Fruit fly (Drosophila melanogaster) whole organism, embryonic: Measurements from ENCODE around the gene CG31921.

Experiments used
- Atf3 ChIP-seq: fragments of 200-800 bp; sonication (Bioruptor generic); optimal IDR thresholded peaks from 3 replicates; lab custom pipeline; 2016; ENCODE audit warnings: missing biosample characterization, missing genetic modification characterization
- Awh ChIP-seq: fragments of 200-800 bp; sonication (Bioruptor generic); IDR thresholded peaks from 2 replicates; pipeline ENCODE4, ENCODE4 v1.3.6; 2022; ENCODE audit warnings: missing biosample characterization, missing genetic modification characterization
- B-H2 ChIP-seq: fragments of 200-800 bp; sonication (Bioruptor generic); optimal IDR thresholded peaks from 2 replicates; lab custom pipeline; 2018; ENCODE audit warnings: missing biosample characterization, mild to moderate bottlenecking, missing genetic modification characterization
- CG10462 ChIP-seq: fragments of 200-800 bp; sonication (Bioruptor generic); optimal IDR thresholded peaks from 2 replicates; lab custom pipeline; 2016; ENCODE audit warnings: missing biosample characterization, missing genetic modification characterization
- CG11560 ChIP-seq: fragments of 200-800 bp; sonication (Bioruptor generic); IDR thresholded peaks from 3 replicates; pipeline ENCODE4 v1.3.6; 2022; ENCODE audit warnings: missing biosample characterization, missing genetic modification characterization
- CG12744 ChIP-seq: fragments of 200-800 bp; sonication (Bioruptor generic); optimal IDR thresholded peaks from 2 replicates; lab custom pipeline; 2016; ENCODE audit warnings: missing biosample characterization, missing genetic modification characterization
- CG13424 ChIP-seq: fragments of 200-800 bp; sonication (Bioruptor generic); optimal IDR thresholded peaks from 2 replicates; lab custom pipeline; 2019; ENCODE audit warnings: missing biosample characterization, mild to moderate bottlenecking, missing genetic modification characterization, moderate library complexity
- CG18599 ChIP-seq: fragments of 200-800 bp; sonication (Bioruptor generic); optimal IDR thresholded peaks from 3 replicates; lab custom pipeline; 2017; ENCODE audit warnings: missing biosample characterization, missing genetic modification characterization, mild to moderate bottlenecking, moderate library complexity, missing genetic modification reagents
- CG30403 ChIP-seq: fragments of 200-800 bp; sonication (Bioruptor generic); optimal IDR thresholded peaks from 3 replicates; lab custom pipeline; 2016; ENCODE audit warnings: missing biosample characterization, missing genetic modification characterization
- CG31388 ChIP-seq: fragments of 200-800 bp; sonication (Bioruptor generic); optimal IDR thresholded peaks from 2 replicates; lab custom pipeline; 2016; ENCODE audit warnings: missing biosample characterization, missing genetic modification characterization
- CG32767 ChIP-seq: fragments of 200-800 bp; sonication (Bioruptor generic); IDR thresholded peaks from 2 replicates; pipeline ENCODE4 v1.3.6; 2022; ENCODE audit warnings: missing biosample characterization, missing genetic modification characterization
- CG34376 ChIP-seq: fragments of 200-800 bp; sonication (Bioruptor generic); optimal IDR thresholded peaks from 2 replicates; lab custom pipeline; 2018; ENCODE audit warnings: missing biosample characterization, mild to moderate bottlenecking, missing genetic modification characterization
- CG3838 ChIP-seq: fragments of 200-800 bp; sonication (Bioruptor generic); optimal IDR thresholded peaks from 3 replicates; lab custom pipeline; 2016; ENCODE audit warnings: missing biosample characterization, missing genetic modification characterization
- CG3847 ChIP-seq: fragments of 200-800 bp; sonication (Bioruptor generic); IDR thresholded peaks from 2 replicates; pipeline ENCODE4 v1.3.6; 2022; ENCODE audit warnings: missing biosample characterization, missing genetic modification characterization
- CG43689 ChIP-seq: fragments of 200-800 bp; sonication (Bioruptor generic); IDR thresholded peaks from 2 replicates; pipeline ENCODE4 v1.3.6; 2022; ENCODE audit warnings: missing biosample characterization, missing genetic modification characterization
- CG4707 ChIP-seq: fragments of 200-800 bp; sonication (Bioruptor generic); optimal IDR thresholded peaks from 2 replicates; lab custom pipeline; 2018; ENCODE audit warnings: missing biosample characterization, mild to moderate bottlenecking, missing genetic modification characterization, moderate library complexity
- CG5245 ChIP-seq: fragments of 200-800 bp; sonication (Bioruptor generic); optimal IDR thresholded peaks from 3 replicates; lab custom pipeline; 2016; ENCODE audit warnings: missing biosample characterization, missing genetic modification characterization
- CG6689 ChIP-seq: fragments of 200-800 bp; sonication (Bioruptor generic); IDR thresholded peaks from 2 replicates; pipeline ENCODE4 v1.3.6; 2022; ENCODE audit warnings: missing biosample characterization, missing genetic modification characterization
- CG6854 ChIP-seq: fragments of 200-800 bp; sonication (Bioruptor generic); optimal IDR thresholded peaks from 3 replicates; lab custom pipeline; 2017; ENCODE audit warnings: missing biosample characterization, mild to moderate bottlenecking, missing genetic modification characterization
- CG7372 ChIP-seq: fragments of 200-800 bp; sonication (Bioruptor generic); IDR thresholded peaks from 2 replicates; pipeline ENCODE4 v1.3.6; 2022; ENCODE audit warnings: missing biosample characterization, missing genetic modification characterization
- CG7786 ChIP-seq: fragments of 200-800 bp; sonication (Bioruptor generic); optimal IDR thresholded peaks from 2 replicates; lab custom pipeline; 2016; ENCODE audit warnings: missing biosample characterization, missing genetic modification characterization
- CG8290 ChIP-seq, 3 experiments: fragments of 200-800 bp; sonication (Bioruptor generic); optimal IDR thresholded peaks; 2 replicates each; lab custom pipeline; 2016 to 2019; ENCODE audit warnings: missing biosample characterization in 3 of 3, missing genetic modification characterization in 3 of 3, mild to moderate bottlenecking in 2 of 3, moderate library complexity in 1 of 3
- CG9437 ChIP-seq: fragments of 200-800 bp; sonication (Bioruptor generic); optimal IDR thresholded peaks from 2 replicates; lab custom pipeline; 2018; ENCODE audit warnings: missing biosample characterization, mild to moderate bottlenecking, missing genetic modification characterization
- Gsc ChIP-seq: fragments of 200-800 bp; sonication (Bioruptor generic); IDR thresholded peaks from 2 replicates; pipeline ENCODE4 v1.3.6; 2022; ENCODE audit warnings: missing biosample characterization, missing genetic modification characterization
- Hsf ChIP-seq: fragments of 200-800 bp; sonication (Bioruptor generic); optimal IDR thresholded peaks from 3 replicates; lab custom pipeline; 2016; ENCODE audit warnings: missing biosample characterization, missing genetic modification characterization
- Rfx ChIP-seq: fragments of 200-800 bp; sonication (Bioruptor generic); IDR thresholded peaks from 2 replicates; pipeline ENCODE4 v1.3.6; 2022; ENCODE audit warnings: missing biosample characterization, missing genetic modification characterization
- Sox100B ChIP-seq: fragments of 200-800 bp; sonication (Bioruptor generic); optimal IDR thresholded peaks from 3 replicates; lab custom pipeline; 2018; ENCODE audit warnings: missing biosample characterization, mild to moderate bottlenecking, missing genetic modification characterization
- Sox102F ChIP-seq: fragments of 200-800 bp; sonication (Bioruptor generic); optimal IDR thresholded peaks from 2 replicates; lab custom pipeline; 2018; ENCODE audit warnings: missing biosample characterization, mild to moderate bottlenecking, missing genetic modification characterization, moderate library complexity
- Sry-δ ChIP-seq: fragments of 200-800 bp; sonication (Bioruptor generic); optimal IDR thresholded peaks from 2 replicates; lab custom pipeline; 2016; ENCODE audit warnings: missing biosample characterization, missing genetic modification characterization
- ab ChIP-seq: fragments of 200-800 bp; sonication (Bioruptor generic); optimal IDR thresholded peaks from 2 replicates; lab custom pipeline; 2016; ENCODE audit warnings: missing biosample characterization, missing genetic modification characterization
- ap ChIP-seq: fragments of 200-800 bp; sonication (Bioruptor generic); IDR thresholded peaks from 2 replicates; pipeline ENCODE4 v1.3.6; 2022; ENCODE audit warnings: missing biosample characterization, missing genetic modification characterization
- bsh ChIP-seq, 2 experiments: fragments of 200-800 bp; sonication (Bioruptor generic); optimal IDR thresholded peaks; 2 replicates each; lab custom pipeline; 2017 to 2018; ENCODE audit warnings: mild to moderate bottlenecking in 2 of 2, missing biosample characterization in 2 of 2, missing genetic modification characterization in 2 of 2, moderate library complexity in 1 of 2
- corto ChIP-seq: fragments of 200-800 bp; sonication (Bioruptor generic); optimal IDR thresholded peaks from 2 replicates; lab custom pipeline; 2016; ENCODE audit warnings: missing biosample characterization, mild to moderate bottlenecking, missing genetic modification characterization, moderate library complexity
- dan ChIP-seq: fragments of 200-800 bp; sonication (Bioruptor generic); IDR thresholded peaks from 2 replicates; pipeline ENCODE4 v1.3.6; 2022; ENCODE audit warnings: missing biosample characterization, missing genetic modification characterization
- danr ChIP-seq: fragments of 200-800 bp; sonication (Bioruptor generic); IDR thresholded peaks from 2 replicates; pipeline ENCODE4 v1.3.6; 2022; ENCODE audit warnings: missing biosample characterization, missing genetic modification characterization
- ems ChIP-seq: fragments of 200-800 bp; sonication (Bioruptor generic); optimal IDR thresholded peaks from 3 replicates; lab custom pipeline; 2016; ENCODE audit warnings: missing biosample characterization, missing genetic modification characterization
- fd64A ChIP-seq: fragments of 200-800 bp; sonication (Bioruptor generic); optimal IDR thresholded peaks from 3 replicates; lab custom pipeline; 2018; ENCODE audit warnings: missing biosample characterization, mild to moderate bottlenecking, missing genetic modification characterization
- gcm2 ChIP-seq: fragments of 200-800 bp; sonication (Bioruptor generic); optimal IDR thresholded peaks from 2 replicates; lab custom pipeline; 2016; ENCODE audit warnings: missing biosample characterization, missing genetic modification characterization
- grn ChIP-seq: fragments of 200-800 bp; sonication (Bioruptor generic); optimal IDR thresholded peaks from 3 replicates; lab custom pipeline; 2017; ENCODE audit warnings: missing biosample characterization, missing genetic modification characterization
- kay ChIP-seq: fragments of 200-800 bp; sonication (Bioruptor generic); optimal IDR thresholded peaks from 2 replicates; lab custom pipeline; 2016; ENCODE audit warnings: missing biosample characterization, missing genetic modification characterization
- knrl ChIP-seq: fragments of 200-800 bp; sonication (Bioruptor generic); IDR thresholded peaks from 3 replicates; pipeline ENCODE4 v1.3.6; 2022; ENCODE audit warnings: missing biosample characterization, missing genetic modification characterization; ENCODE audit not compliant: partially characterized antibody
- mld ChIP-seq: fragments of 200-800 bp; sonication (Bioruptor generic); IDR thresholded peaks from 3 replicates; pipeline ENCODE4 v1.3.6; 2022; ENCODE audit warnings: missing biosample characterization, missing genetic modification characterization; ENCODE audit not compliant: partially characterized antibody
- pan ChIP-seq, 4 experiments: fragments of >200 bp in 3 of 4; fragments of 200-800 bp in 1 of 4; sonication (Bioruptor generic) in 1 of 4; optimal IDR thresholded peaks in 3 of 4; IDR thresholded peaks in 1 of 4; 2 replicates each; pipeline versions ENCODE4 v1.3.6 to Lab custom; 2017 to 2022; ENCODE audit warnings: missing biosample characterization in 2 of 4, missing genetic modification characterization in 2 of 4, mixed read lengths in 1 of 4
- pita ChIP-seq: fragments of 200-800 bp; sonication (Bioruptor generic); optimal IDR thresholded peaks from 2 replicates; lab custom pipeline; 2017; ENCODE audit warnings: missing biosample characterization, mild to moderate bottlenecking, missing genetic modification characterization
- prd ChIP-seq, 3 experiments: fragments of >200 bp in 2 of 3; fragments of 200-800 bp in 1 of 3; sonication (Bioruptor generic) in 1 of 3; optimal IDR thresholded peaks in 2 of 3; IDR thresholded peaks in 1 of 3; 2 replicates in 2 of 3; 3 replicates in 1 of 3; pipeline versions ENCODE4 v1.3.6 to Lab custom; 2017 to 2022; ENCODE audit warnings: missing biosample characterization in 1 of 3, missing genetic modification characterization in 1 of 3
- sug ChIP-seq: fragments of 200-800 bp; optimal IDR thresholded peaks from 2 replicates; lab custom pipeline; 2019; ENCODE audit warnings: missing biosample characterization, mild to moderate bottlenecking, missing genetic modification characterization, moderate library complexity
- vnd ChIP-seq: fragments of 200-800 bp; sonication (Bioruptor generic); IDR thresholded peaks from 3 replicates; pipeline ENCODE4 v1.3.6; 2022; ENCODE audit warnings: missing biosample characterization, missing genetic modification characterization; ENCODE audit not compliant: partially characterized antibody
- zen2 ChIP-seq: fragments of 200-800 bp; sonication (Bioruptor generic); IDR thresholded peaks from 3 replicates; pipeline ENCODE4 v1.3.6; 2022; ENCODE audit warnings: missing biosample characterization, missing genetic modification characterization; ENCODE audit not compliant: partially characterized antibody
- zf30C ChIP-seq: fragments of 200-800 bp; sonication (Bioruptor generic); optimal IDR thresholded peaks from 3 replicates; lab custom pipeline; 2018; ENCODE audit warnings: missing biosample characterization, mild to moderate bottlenecking, missing genetic modification characterization

The CG31921 gene

dm6 chr2L:285596-286023, 46.5 kb downstream of the CG31921 start (continued):
- TF ChIP-seq Atf3 (GFP tag; lab: Kevin White, UChicago) (no peak), Sry-δ (GFP tag; lab: Kevin White, UChicago) (peak; percentile 54), Gsc (no peak), ab (GFP tag; lab: Kevin White, UChicago) (peak; percentile 9), prd (optimal IDR thresholded peaks at IDR 0.05; lab: Kevin White, UChicago) (no peak), prd (GFP tag; IDR thresholded peaks at IDR 0.05; lab: Robert Waterston, UW) (no peak), CG10462 (GFP tag; lab: Kevin White, UChicago) (no peak), CG6689 (GFP tag; lab: Robert Waterston, UW) (peak; percentile 83), Sox100B (GFP tag; lab: Kevin White, UChicago) (peak; percentile 30), CG31388 (no peak), CG5245 (GFP tag; lab: Kevin White, UChicago) (peak; percentile 25), CG3838 (no peak), mld (GFP tag; lab: Robert Waterston, UW) (no peak), dan (no peak), fd64A (peak; percentile 16), CG34376 (GFP tag; lab: Kevin White, UChicago) (peak; percentile 51), Sox102F (GFP tag; lab: Kevin White, UChicago) (peak; percentile 46), CG18599 (GFP tag; lab: Kevin White, UChicago) (peak; percentile 70), pita (no peak), gcm2 (GFP tag; lab: Kevin White, UChicago) (peak; percentile 20), danr (no peak), bsh (GFP tag; optimal IDR thresholded peaks at IDR 0.05; lab: Kevin White, UChicago) (peak in 1 of 2 experiments; percentile 60), corto (GFP tag; lab: Kevin White, UChicago) (no peak), zen2 (GFP tag; lab: Robert Waterston, UW) (0 out of 3 replicates have a peak, but pooled peaks have one; percentile 44), CG6854 (GFP tag; lab: Kevin White, UChicago) (peak; percentile 55), ap (GFP tag; lab: Robert Waterston, UW) (no peak), CG32767 (GFP tag; lab: Robert Waterston, UW) (peak; percentile 65), CG11560 (no peak), sug (peak; percentile 63), CG7372 (GFP tag; lab: Robert Waterston, UW) (peak; percentile 18; the same call in 1 of the 2 replicates), Rfx (GFP tag; lab: Robert Waterston, UW) (peak; percentile 75), Hsf (peak; percentile 28), grn (no peak), CG7786 (peak; percentile 29), CG43689 (GFP tag; lab: Robert Waterston, UW) (no peak), knrl (GFP tag; lab: Robert Waterston, UW) (peak; percentile 26; the same call in 1 of the 3 replicates), CG3847 (GFP tag; lab: Robert Waterston, UW) (peak; percentile 52), B-H2 (GFP tag; lab: Kevin White, UChicago) (peak; percentile 26), vnd (GFP tag; lab: Robert Waterston, UW) (no peak), CG12744 (GFP tag; lab: Kevin White, UChicago) (no peak), CG4707 (GFP tag; lab: Kevin White, UChicago) (peak; percentile 48), kay (no peak), Awh (GFP tag; lab: Robert Waterston, UW) (peak; percentile 53), zf30C (GFP tag; lab: Kevin White, UChicago) (no peak), CG9437 (GFP tag; lab: Kevin White, UChicago) (peak; percentile 18), pan (optimal IDR thresholded peaks at IDR 0.05; lab: Kevin White, UChicago) (no peak), pan (GFP tag; optimal IDR thresholded peaks at IDR 0.05 in 1 of 2, IDR thresholded peaks at IDR 0.05 in 1 of 2) (no peak), CG13424 (tag; lab: Kevin White, UChicago) (peak; percentile 63), CG30403 (peak; percentile 59), CG8290 (GFP tag; optimal IDR thresholded peaks at IDR 0.05; lab: Kevin White, UChicago) (peak; percentile 59), CG8290 (tag; optimal IDR thresholded peaks at IDR 0.05; lab: Kevin White, UChicago) (peak; percentile 8 to 88), ems (peak; percentile 54)
